Worm (Caenorhabditis elegans): Measurements from ENCODE around the gene ins-34.

- no peak for TF ChIP-seq lin-39 (tag; optimal IDR thresholded peaks at IDR 0.05)
- no peak for TF ChIP-seq hlh-11 (tag; optimal IDR thresholded peaks at IDR 0.05)
- no peak for TF ChIP-seq lsy-2 (tag; optimal IDR thresholded peaks at IDR 0.05)
- no peak for TF ChIP-seq F44E2.7 (GFP tag; IDR thresholded peaks at IDR 0.05)
- TF ChIP-seq egl-27 (tag; optimal IDR thresholded peaks at IDR 0.05): no peak
- TF ChIP-seq mdl-1 (tag; optimal IDR thresholded peaks at IDR 0.05): no peak
- no peak for TF ChIP-seq pqm-1 (tag; optimal IDR thresholded peaks at IDR 0.05)
- no peak for TF ChIP-seq F10B5.3 (tag; optimal IDR thresholded peaks at IDR 0.05)
- no peak for TF ChIP-seq spr-1 (tag; optimal IDR thresholded peaks at IDR 0.05)
- TF ChIP-seq zip-2 (tag; optimal IDR thresholded peaks at IDR 0.05): no peak
These were observed 1.6 kb upstream of the ins-34 start for ce11 chrIV:14104745-14105144.
